Fruit fly (Drosophila melanogaster): ENCODE results near the gene CG31917.

The CG31917 gene

DNA sequence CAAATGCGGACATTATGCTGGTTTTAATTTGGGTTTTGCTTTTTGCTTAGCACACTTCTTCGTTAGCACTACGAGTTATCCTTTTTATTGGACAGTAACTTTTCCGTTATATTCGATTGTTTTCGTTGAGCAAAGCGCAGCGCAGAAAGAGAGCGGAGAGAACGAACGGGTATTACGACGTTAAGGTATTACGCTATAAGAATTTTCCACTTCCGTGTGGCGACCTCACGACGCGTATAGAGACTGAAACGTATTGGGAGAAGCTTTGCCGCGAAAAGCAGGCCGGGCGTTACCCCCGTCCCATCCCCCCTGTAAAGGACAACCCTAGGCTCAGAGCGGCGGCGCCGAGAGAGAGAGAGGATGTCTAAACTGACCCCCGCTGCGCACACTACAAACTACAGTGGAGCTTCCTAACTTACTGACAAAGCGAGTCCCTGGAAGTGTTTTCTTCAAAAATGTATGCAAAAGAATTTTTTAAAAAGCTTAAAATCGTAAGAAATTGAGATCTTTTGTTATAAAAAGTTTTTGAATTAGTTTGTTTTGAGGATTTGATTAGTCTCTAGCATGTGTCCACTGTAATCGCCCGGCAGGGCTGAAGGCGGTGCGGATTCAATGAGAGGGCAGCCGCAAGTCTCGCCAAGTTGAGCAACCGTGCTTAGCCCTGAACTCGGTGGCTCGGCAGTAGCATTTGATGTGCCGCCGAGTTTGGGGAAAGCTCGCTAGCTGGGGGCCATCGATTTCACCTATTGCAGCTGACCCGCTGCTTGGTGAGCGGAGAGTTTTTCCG lies 5.8 kb downstream of the CG31917 start (continued):
- TF ChIP-seq CG6791 (GFP tag; IDR thresholded peaks at IDR 0.05; ENCODE audit: partially characterized antibody): no peak
- TF ChIP-seq Med (GFP tag): peak; percentile 99
- no peak for TF ChIP-seq hkb (optimal IDR thresholded peaks at IDR 0.05)
- peak; percentile 97 for TF ChIP-seq hkb (GFP tag; IDR thresholded peaks at IDR 0.05)
- TF ChIP-seq slou (GFP tag; optimal IDR thresholded peaks at IDR 0.05): peak; percentile 92
- peak; percentile 93 for TF ChIP-seq eyg (GFP tag; optimal IDR thresholded peaks at IDR 0.05)
- TF ChIP-seq CG30403 (GFP tag; optimal IDR thresholded peaks at IDR 0.05): peak; percentile 95
- TF ChIP-seq ro (GFP tag; IDR thresholded peaks at IDR 0.05): peak; percentile 88
- TF ChIP-seq Vsx1 (GFP tag; optimal IDR thresholded peaks at IDR 0.05): peak; percentile 78
- no peak for TF ChIP-seq CG8478 (optimal IDR thresholded peaks at IDR 0.05)
- peak; percentile 87 for TF ChIP-seq CG10959 (GFP tag; IDR thresholded peaks at IDR 0.05)
- peak; percentile 86 for TF ChIP-seq nerfin-1 (tag; optimal IDR thresholded peaks at IDR 0.05)
- TF ChIP-seq CG4730 (GFP tag; IDR thresholded peaks at IDR 0.05): peak; percentile 94
- TF ChIP-seq Taf1 (GFP tag; IDR thresholded peaks at IDR 0.05): peak; percentile 94
- TF ChIP-seq CG10543 (GFP tag; optimal IDR thresholded peaks at IDR 0.05): peak; percentile 95
- TF ChIP-seq mld (GFP tag; IDR thresholded peaks at IDR 0.05; ENCODE audit: partially characterized antibody): no peak
- peak; percentile 98 for TF ChIP-seq row (GFP tag; IDR thresholded peaks at IDR 0.05)
- peak; percentile 90 for TF ChIP-seq wor (GFP tag; IDR thresholded peaks at IDR 0.05)
- TF ChIP-seq CG17912 (GFP tag; optimal IDR thresholded peaks at IDR 0.05): peak; percentile 51
- TF ChIP-seq Myb (GFP tag; optimal IDR thresholded peaks at IDR 0.05): peak; percentile 83
- peak; percentile 82 for TF ChIP-seq CG1603 (tag; optimal IDR thresholded peaks at IDR 0.05)
- TF ChIP-seq Usf (GFP tag; optimal IDR thresholded peaks at IDR 0.05): peak; percentile 74
- peak; percentile 75 for TF ChIP-seq Nf-YB (GFP tag; optimal IDR thresholded peaks at IDR 0.05)
- TF ChIP-seq CG11093 (GFP tag; IDR thresholded peaks at IDR 0.05): peak; percentile 92; the same call in 2 of the 3 replicates
- TF ChIP-seq cato (GFP tag; optimal IDR thresholded peaks at IDR 0.05; ENCODE audit: borderline replicate concordance): peak; percentile 77
- TF ChIP-seq CG6765 (GFP tag; optimal IDR thresholded peaks at IDR 0.05): peak; percentile 86
- TF ChIP-seq kni (GFP tag; optimal IDR thresholded peaks at IDR 0.05): peak; percentile 47
- TF ChIP-seq ap (GFP tag; IDR thresholded peaks at IDR 0.05): peak; percentile 94
- peak; percentile 93 for TF ChIP-seq pum (GFP tag; optimal IDR thresholded peaks at IDR 0.05)
- TF ChIP-seq CG2678 (tag; optimal IDR thresholded peaks at IDR 0.05): peak; percentile 97
- peak; percentile 96 for TF ChIP-seq so (GFP tag; IDR thresholded peaks at IDR 0.05)
- TF ChIP-seq dati (GFP tag; IDR thresholded peaks at IDR 0.05): peak; percentile 83
- TF ChIP-seq fd3F (GFP tag; optimal IDR thresholded peaks at IDR 0.05): peak; percentile 94
- TF ChIP-seq CG9609 (GFP tag; optimal IDR thresholded peaks at IDR 0.05): peak; percentile 93
- TF ChIP-seq ab (GFP tag; optimal IDR thresholded peaks at IDR 0.05): peak; percentile 85
- peak; percentile 67 for TF ChIP-seq Lhr (GFP tag; optimal IDR thresholded peaks at IDR 0.05)
- TF ChIP-seq sug (tag; optimal IDR thresholded peaks at IDR 0.05): peak; percentile 92
- peak; percentile 79 for TF ChIP-seq ash1 (GFP tag; optimal IDR thresholded peaks at IDR 0.05)
- peak; percentile 92 for TF ChIP-seq CrebB (tag; optimal IDR thresholded peaks at IDR 0.05)
- peak; percentile 33 for TF ChIP-seq CTCF (GFP tag; optimal IDR thresholded peaks at IDR 0.05)
- TF ChIP-seq CG9215 (GFP tag; IDR thresholded peaks at IDR 0.05): peak; percentile 95
- TF ChIP-seq CG43689 (GFP tag; IDR thresholded peaks at IDR 0.05): peak; percentile 88
- TF ChIP-seq HLH54F (GFP tag; optimal IDR thresholded peaks at IDR 0.05): peak; percentile 95
- peak; percentile 94 for TF ChIP-seq tx (GFP tag; optimal IDR thresholded peaks at IDR 0.05)
- peak; percentile 92 for TF ChIP-seq tap (tag; optimal IDR thresholded peaks at IDR 0.05)
- peak; percentile 65; the same call in 1 of the 2 replicates for TF ChIP-seq CG10321 (GFP tag; IDR thresholded peaks at IDR 0.05)
- peak; percentile 98 for TF ChIP-seq Hmr (GFP tag; optimal IDR thresholded peaks at IDR 0.05)
- peak; percentile 87 for TF ChIP-seq sima (GFP tag; optimal IDR thresholded peaks at IDR 0.05)
- peak; percentile 76 for TF ChIP-seq CG6654 (GFP tag; optimal IDR thresholded peaks at IDR 0.05)
- TF ChIP-seq NC2β (GFP tag; optimal IDR thresholded peaks at IDR 0.05): peak; percentile 90
- no peak for TF ChIP-seq eve (GFP tag; optimal IDR thresholded peaks at IDR 0.05)

Measured in whole organism, embryonic.